Worm (Caenorhabditis elegans): ENCODE data around the gene fars-3.
A peak's percentile ranks its signal among the peaks of the same experiment; 100 is the strongest.

fars-3 gene

ce11 chrII:8442176-8442575, 22.5 kb upstream of the fars-3 start (continued):
- TF ChIP-seq Y95B8A.8 (GFP tag; IDR thresholded peaks at IDR 0.05) (no peak), hmg-20 (GFP tag; IDR thresholded peaks at IDR 0.05) (no peak), snpc-3.4 (tag; optimal IDR thresholded peaks at IDR 0.05) (no peak), sptf-2 (GFP tag; optimal IDR thresholded peaks at IDR 0.05) (no peak), let-526 (GFP tag; IDR thresholded peaks at IDR 0.05) (no peak)

DNA sequence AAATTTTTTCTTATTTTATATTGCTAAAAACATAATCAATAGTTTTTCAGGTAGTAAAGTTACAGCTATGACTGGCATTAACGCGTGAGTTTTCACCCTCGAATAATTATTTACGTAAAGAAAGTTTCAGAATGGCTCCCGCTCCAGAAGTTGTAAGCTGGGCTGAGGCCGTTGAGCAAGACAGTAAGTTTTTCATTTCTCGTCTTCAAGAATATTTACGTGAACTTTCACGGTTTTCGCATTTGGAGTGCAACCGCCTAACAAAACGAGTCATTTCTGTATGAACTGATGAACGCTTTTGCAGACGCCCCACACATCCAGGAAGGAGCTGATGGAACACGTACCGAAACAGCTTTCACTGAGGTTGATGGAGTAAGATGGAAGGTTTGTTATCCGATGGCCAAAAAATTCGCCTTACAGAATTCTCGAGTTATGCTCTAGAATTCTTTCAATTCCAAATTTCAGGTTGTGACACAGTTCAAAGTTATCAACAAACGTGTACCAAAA, 21.9 kb upstream of the fars-3 start, which contains the start of gene eif-3.G:
Gene eif-3.G (plus strand): TSS at position 51 of the 507 bp plus-strand sequence.
- TF ChIP-seq rpc-1 (optimal IDR thresholded peaks at IDR 0.05) (no peak), rpc-1 (tag; optimal IDR thresholded peaks at IDR 0.05) (no peak), nhr-27 (tag; optimal IDR thresholded peaks at IDR 0.05) (no peak), madf-6 (GFP tag; IDR thresholded peaks at IDR 0.05) (peak; percentile 50), Y79H2A.3 (GFP tag; conservative IDR thresholded peaks at IDR 0.05) (no peak), ztf-18 (tag; optimal IDR thresholded peaks at IDR 0.05) (no peak), zim-3 (tag; optimal IDR thresholded peaks at IDR 0.05) (no peak), hsf-1 (GFP tag; IDR thresholded peaks at IDR 0.05) (0 out of 2 replicates have a peak, but pooled peaks have one; percentile 39), lin-54 (GFP tag; optimal IDR thresholded peaks at IDR 0.05) (peak; percentile 17), sptf-2 (GFP tag; optimal IDR thresholded peaks at IDR 0.05) (no peak), F55B11.4 (tag; optimal IDR thresholded peaks at IDR 0.05; ENCODE audit: borderline replicate concordance, insufficient read depth) (no peak), ztf-6 (GFP tag; IDR thresholded peaks at IDR 0.05) (no peak), nhr-179 (tag; optimal IDR thresholded peaks at IDR 0.05) (no peak), lin-40 (tag; optimal IDR thresholded peaks at IDR 0.05) (no peak), D2030.7 (GFP tag; IDR thresholded peaks at IDR 0.05) (peak; percentile 34; the same call in 1 of the 2 replicates), Y53G8AR.9 (GFP tag; conservative IDR thresholded peaks at IDR 0.05) (peak; percentile 51), aptf-2 (GFP tag; conservative IDR thresholded peaks at IDR 0.05) (no peak), madf-3 (GFP tag; IDR thresholded peaks at IDR 0.05) (no peak), bed-1 (GFP tag; IDR thresholded peaks at IDR 0.05) (no peak), nfya-1 (tag; optimal IDR thresholded peaks at IDR 0.05; ENCODE audit: borderline replicate concordance, insufficient read depth) (no peak), attf-3 (GFP tag; conservative IDR thresholded peaks at IDR 0.05) (no peak), lin-26 (GFP tag; IDR thresholded peaks at IDR 0.05) (0 out of 2 replicates have a peak, but pooled peaks have one; percentile 22), B0261.1 (tag; optimal IDR thresholded peaks at IDR 0.05) (no peak), Y53F4B.3 (GFP tag; IDR thresholded peaks at IDR 0.05) (no peak), ztf-3 (GFP tag; optimal IDR thresholded peaks at IDR 0.05) (no peak), attf-6 (GFP tag; IDR thresholded peaks at IDR 0.05) (no peak), cebp-2 (GFP tag; IDR thresholded peaks at IDR 0.05) (no peak), B0336.3 (GFP tag; IDR thresholded peaks at IDR 0.05) (no peak), F10E7.11 (tag; optimal IDR thresholded peaks at IDR 0.05) (no peak), chd-7 (tag; optimal IDR thresholded peaks at IDR 0.05) (no peak), F57C9.4 (tag; optimal IDR thresholded peaks at IDR 0.05) (no peak), T07F8.4 (tag; optimal IDR thresholded peaks at IDR 0.05) (no peak)

ce11 chrII:8444007-8444406, 20.6 kb upstream of the fars-3 start, which contains the start of gene evl-20:
Gene evl-20, plus strand, starts transcription at chrII:8444307.
- TF ChIP-seq Y56A3A.18 (GFP tag; IDR thresholded peaks at IDR 0.05) (0 out of 2 replicates have a peak, but pooled peaks have one; percentile 41), nhr-120 (GFP tag; IDR thresholded peaks at IDR 0.05) (no peak)
